Worm (Caenorhabditis elegans) whole organism, L4/young adult: ENCODE measurements around the gene F40H3.1.

Experiments used
- W03F9.2 ChIP-seq: fragments of 150-350 bp; optimal IDR thresholded peaks from 2 replicates; lab custom pipeline; 2014; ENCODE audit warnings: missing biosample characterization, missing genetic modification characterization
- dao-5 ChIP-seq: sonication (generic microtip); optimal IDR thresholded peaks from 2 replicates; lab custom pipeline; 2016; ENCODE audit warnings: missing genotype, missing genetic modification characterization, moderate library complexity, missing compliant biosample characterization
- him-1 ChIP-seq: sonication (generic microtip); optimal IDR thresholded peaks from 2 replicates; lab custom pipeline; 2016; ENCODE audit warnings: missing genotype, missing genetic modification reagents, missing genetic modification characterization, missing compliant biosample characterization

- TF ChIP-seq him-1 (tag; lab: Kevin White, UChicago) (no peak), W03F9.2 (no peak), dao-5 (tag; lab: Kevin White, UChicago) (no peak)
These were observed 44.1 kb upstream of the F40H3.1 start for ce11 chrII:6135530-6135929.
